Worm (Caenorhabditis elegans) whole organism, mixed stage, embryonic: ENCODE data around the gene cal-5.
A peak's percentile ranks its signal among the peaks of the same experiment; 100 is the strongest.

Experiments used
- bed-3 ChIP-seq: fragments of 200-800 bp; sonication (Bioruptor generic); optimal IDR thresholded peaks from 3 replicates; lab custom pipeline; 2018; ENCODE audit warnings: mild to moderate bottlenecking, missing genetic modification characterization, moderate library complexity, missing compliant biosample characterization
- ceh-39 ChIP-seq: fragments of 150-350 bp; optimal IDR thresholded peaks from 2 replicates; lab custom pipeline; 2014; ENCODE audit warnings: missing biosample characterization, missing genetic modification characterization
- ceh-43 ChIP-seq: fragments of 200-800 bp; sonication (Bioruptor generic); optimal IDR thresholded peaks from 2 replicates; lab custom pipeline; 2018; ENCODE audit warnings: mild to moderate bottlenecking, missing genetic modification characterization, moderate library complexity, missing compliant biosample characterization
- ceh-83 ChIP-seq: fragments of 200-800 bp; sonication (Bioruptor generic); optimal IDR thresholded peaks from 2 replicates; lab custom pipeline; 2018; ENCODE audit warnings: mild to moderate bottlenecking, missing genetic modification characterization, missing compliant biosample characterization
- ces-1 ChIP-seq: fragments of 150-350 bp; optimal IDR thresholded peaks from 2 replicates; lab custom pipeline; 2014; ENCODE audit warnings: missing biosample characterization, missing genetic modification reagents, missing genetic modification characterization
- cnd-1 ChIP-seq: fragments of 200-800 bp; sonication (Bioruptor generic); optimal IDR thresholded peaks from 2 replicates; lab custom pipeline; 2018; ENCODE audit warnings: mild to moderate bottlenecking, missing genetic modification characterization, missing compliant biosample characterization
- drap-1 ChIP-seq: fragments of 200-800 bp; sonication (Bioruptor generic); optimal IDR thresholded peaks from 3 replicates; lab custom pipeline; 2018; ENCODE audit warnings: mild to moderate bottlenecking, missing genetic modification characterization, missing compliant biosample characterization
- elt-1 ChIP-seq: sonication (generic microtip); optimal IDR thresholded peaks from 2 replicates; lab custom pipeline; 2017; ENCODE audit warnings: missing genetic modification characterization, mild to moderate bottlenecking, missing compliant biosample characterization, antibody characterized with exemption, moderate library complexity, borderline replicate concordance; ENCODE audit not compliant: insufficient read depth
- flh-1 ChIP-seq: fragments of 200-800 bp; sonication (Bioruptor generic); optimal IDR thresholded peaks from 2 replicates; lab custom pipeline; 2018; ENCODE audit warnings: mild to moderate bottlenecking, missing genetic modification characterization, moderate library complexity, missing compliant biosample characterization
- ham-2 ChIP-seq: fragments of 200-800 bp; sonication (Bioruptor generic); optimal IDR thresholded peaks from 2 replicates; lab custom pipeline; 2018; ENCODE audit warnings: mild to moderate bottlenecking, missing genetic modification characterization, missing compliant biosample characterization
- hlh-1 ChIP-seq: fragments of 150-350 bp; optimal IDR thresholded peaks from 2 replicates; lab custom pipeline; 2014; ENCODE audit warnings: missing biosample characterization, missing genetic modification reagents, missing genetic modification characterization
- lin-13 ChIP-seq: fragments of 150-350 bp; optimal IDR thresholded peaks from 2 replicates; lab custom pipeline; 2014; ENCODE audit warnings: missing biosample characterization, missing genetic modification characterization
- mab-5 ChIP-seq: fragments of 150-350 bp; optimal IDR thresholded peaks from 2 replicates; lab custom pipeline; 2014; ENCODE audit warnings: missing biosample characterization, missing genetic modification characterization
- mep-1 ChIP-seq: fragments of 150-350 bp; optimal IDR thresholded peaks from 2 replicates; lab custom pipeline; 2017; ENCODE audit warnings: missing biosample characterization, missing genetic modification reagents, missing genetic modification characterization, inconsistent platforms
- mls-2 ChIP-seq: sonication (generic microtip); optimal IDR thresholded peaks from 2 replicates; lab custom pipeline; 2016; ENCODE audit warnings: mild to moderate bottlenecking, missing genetic modification characterization, moderate library complexity, missing compliant biosample characterization
- nhr-12 ChIP-seq: fragments of 150-350 bp; optimal IDR thresholded peaks from 2 replicates; lab custom pipeline; 2014; ENCODE audit warnings: missing biosample characterization, missing genetic modification characterization
- nhr-2 ChIP-seq: fragments of 150-350 bp; optimal IDR thresholded peaks from 2 replicates; lab custom pipeline; 2014; ENCODE audit warnings: missing biosample characterization, missing genetic modification characterization
- nhr-237 ChIP-seq: fragments of 150-350 bp; optimal IDR thresholded peaks from 2 replicates; lab custom pipeline; 2014; ENCODE audit warnings: missing biosample characterization, missing genetic modification characterization
- nhr-28 ChIP-seq: fragments of 150-350 bp; optimal IDR thresholded peaks from 2 replicates; lab custom pipeline; 2014; ENCODE audit warnings: missing biosample characterization, missing genetic modification characterization
- nhr-76 ChIP-seq: sonication (generic microtip); optimal IDR thresholded peaks from 2 replicates; lab custom pipeline; 2017; ENCODE audit warnings: missing biosample characterization, missing genetic modification characterization
- pha-4 ChIP-seq: fragments of 150-350 bp; optimal IDR thresholded peaks from 2 replicates; lab custom pipeline; 2018; ENCODE audit warnings: missing biosample characterization, missing genetic modification reagents, missing genetic modification characterization
- sem-2 ChIP-seq: fragments of 200-800 bp; sonication (Bioruptor generic); optimal IDR thresholded peaks from 2 replicates; lab custom pipeline; 2018; ENCODE audit warnings: mild to moderate bottlenecking, missing genetic modification characterization, missing compliant biosample characterization
- snpc-4 ChIP-seq: fragments of 150-350 bp; optimal IDR thresholded peaks from 2 replicates; lab custom pipeline; 2014; ENCODE audit warnings: missing biosample characterization, missing genetic modification characterization
- sptf-1 ChIP-seq: sonication (generic microtip); optimal IDR thresholded peaks from 2 replicates; lab custom pipeline; 2017; ENCODE audit warnings: mild to moderate bottlenecking, missing genetic modification characterization, moderate library complexity, missing compliant biosample characterization
- tbx-8 ChIP-seq: fragments of 200-800 bp; sonication (Bioruptor generic); optimal IDR thresholded peaks from 2 replicates; lab custom pipeline; 2018; ENCODE audit warnings: mild to moderate bottlenecking, missing genetic modification characterization, moderate library complexity, missing compliant biosample characterization
- unc-39 ChIP-seq: fragments of 150-350 bp; optimal IDR thresholded peaks from 2 replicates; lab custom pipeline; 2014; ENCODE audit warnings: missing biosample characterization, missing genetic modification characterization
- unc-62 ChIP-seq: fragments of 150-350 bp; optimal IDR thresholded peaks from 2 replicates; lab custom pipeline; 2014; ENCODE audit warnings: missing biosample characterization, missing genetic modification reagents, missing genetic modification characterization
- zip-8 ChIP-seq: fragments of 150-350 bp; optimal IDR thresholded peaks from 2 replicates; lab custom pipeline; 2014; ENCODE audit warnings: missing biosample characterization, missing genetic modification characterization
- ztf-11 ChIP-seq: fragments of 150-350 bp; optimal IDR thresholded peaks from 2 replicates; lab custom pipeline; 2014; ENCODE audit warnings: missing biosample characterization, missing genetic modification characterization

cal-5 gene

DNA sequence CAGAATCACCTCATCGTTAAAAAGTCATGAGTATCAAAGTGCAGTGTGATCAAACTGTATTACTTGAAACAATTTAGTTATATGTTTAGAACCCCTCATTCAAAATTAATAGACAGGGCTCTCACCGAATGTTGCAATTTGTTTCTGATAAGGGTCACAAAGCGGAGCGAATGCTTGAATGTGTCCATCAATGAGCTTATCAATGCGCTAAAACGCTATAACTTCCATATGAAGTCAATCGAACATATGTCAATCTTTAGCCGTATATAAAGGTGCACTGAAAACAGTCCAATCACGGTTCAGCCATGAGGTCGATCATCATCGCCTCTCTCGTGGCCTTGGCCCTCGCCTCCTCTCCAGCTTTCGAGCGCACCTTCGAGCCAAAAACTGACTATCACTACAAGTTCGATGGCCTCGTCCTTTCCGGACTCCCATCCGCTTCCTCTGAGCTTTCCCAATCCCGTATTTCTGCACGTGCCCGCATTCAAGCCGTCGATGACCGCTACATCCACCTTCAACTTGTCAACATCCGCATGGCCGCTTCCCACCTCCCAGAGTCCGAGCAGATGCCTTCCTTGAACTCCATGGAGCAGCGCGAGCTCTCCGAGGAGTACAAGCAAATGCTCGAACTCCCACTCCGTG, 23.1 kb upstream of the cal-5 start, which contains the start of gene vit-2:
Gene vit-2, plus strand, starts transcription at position 305 of the 642 bp plus-strand sequence.
- TF ChIP-seq unc-62 (GFP tag; lab: Kevin White, UChicago) (no peak), nhr-28 (no peak), ceh-83 (GFP tag; lab: Kevin White, UChicago) (no peak), pha-4 (no peak), nhr-76 (tag; lab: Kevin White, UChicago) (no peak), lin-13 (no peak), bed-3 (GFP tag; lab: Kevin White, UChicago) (no peak), ceh-39 (no peak)

DNA sequence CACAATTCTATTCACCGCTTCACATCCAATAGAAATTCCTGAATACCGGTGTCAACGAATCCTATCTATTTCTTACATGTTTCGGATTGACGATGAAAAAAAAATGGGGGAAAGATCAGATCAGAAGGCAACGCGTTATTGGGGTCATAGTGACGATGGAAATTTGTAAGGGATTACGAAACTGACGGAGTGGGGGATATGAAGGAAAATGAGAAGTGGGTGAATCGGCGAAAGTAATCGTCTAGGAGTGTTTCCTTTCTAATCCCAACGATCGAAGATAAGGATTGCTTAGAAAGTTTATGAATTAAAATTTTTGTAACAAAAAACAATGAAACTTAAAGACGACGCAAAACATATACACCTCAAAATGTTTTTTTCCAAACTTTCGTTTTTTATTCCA, 21.2 kb upstream of the cal-5 start:
- peak; percentile 21 for TF ChIP-seq elt-1 (tag; lab: Kevin White, UChicago)
- TF ChIP-seq lin-13: no peak
- no peak for TF ChIP-seq hlh-1 (tag; lab: Kevin White, UChicago)
- TF ChIP-seq, all 35 proteins: peak for 1

DNA sequence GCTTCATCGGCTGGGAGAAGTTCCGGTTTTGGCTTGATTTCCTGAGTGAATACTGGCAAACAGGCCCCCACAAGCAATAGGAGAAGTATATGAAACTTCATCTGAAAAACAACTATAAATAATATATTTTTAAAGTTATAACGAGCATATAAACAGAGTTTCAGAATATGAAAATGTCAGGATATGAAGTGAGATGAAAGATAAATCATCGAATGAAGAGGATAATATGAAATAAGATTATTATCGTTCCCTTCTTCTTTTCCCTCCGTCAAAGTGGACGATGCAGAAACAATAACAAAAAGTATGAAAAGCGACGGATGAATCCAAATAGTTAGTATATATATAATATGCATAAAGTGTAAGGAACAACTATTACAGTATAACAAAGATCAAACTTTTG, 19.2 kb upstream of the cal-5 start, which contains the start of gene acn-1:
Gene acn-1, minus strand, starts transcription at position 101 of the 400 bp plus-strand sequence.
- TF ChIP-seq ham-2 (GFP tag; lab: Kevin White, UChicago) (no peak), nhr-2 (tag; lab: Kevin White, UChicago) (no peak), elt-1 (tag; lab: Kevin White, UChicago) (no peak), ceh-39 (no peak), bed-3 (GFP tag; lab: Kevin White, UChicago) (no peak), ceh-83 (GFP tag; lab: Kevin White, UChicago) (no peak), flh-1 (GFP tag; lab: Kevin White, UChicago) (no peak), drap-1 (GFP tag; lab: Kevin White, UChicago) (no peak), cnd-1 (no peak), mab-5 (tag; lab: Kevin White, UChicago) (no peak), nhr-28 (no peak), ces-1 (no peak), pha-4 (no peak), nhr-237 (tag; lab: Kevin White, UChicago) (no peak), sptf-1 (tag; lab: Kevin White, UChicago) (no peak), nhr-12 (no peak)

DNA sequence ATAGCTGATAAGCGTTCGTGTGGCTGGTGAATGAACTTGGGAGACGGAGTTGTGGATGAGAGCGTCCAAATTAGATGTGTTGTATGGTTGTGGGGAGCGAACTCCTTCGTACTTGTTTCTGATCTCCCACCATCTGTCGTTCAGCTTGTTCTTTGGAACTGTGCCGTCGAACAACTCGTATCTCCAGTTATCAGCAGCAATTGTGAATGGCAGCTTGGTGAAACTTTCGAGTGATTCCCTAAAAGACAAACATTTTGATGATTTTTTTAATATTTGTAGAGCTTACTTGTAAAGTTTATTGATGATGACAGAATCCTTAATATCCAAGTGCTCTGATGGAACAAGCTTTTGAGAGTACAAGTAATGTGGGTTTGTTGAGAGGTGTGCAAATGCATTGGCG, 16.2 kb upstream of the cal-5 start:
- no peak for TF ChIP-seq ceh-83 (GFP tag; lab: Kevin White, UChicago)
- TF ChIP-seq pha-4: no peak
- no peak for TF ChIP-seq ceh-43 (GFP tag; lab: Kevin White, UChicago)
- no peak for TF ChIP-seq nhr-28
- TF ChIP-seq snpc-4 (tag; lab: Kevin White, UChicago): no peak
- no peak for TF ChIP-seq cnd-1
- no peak for TF ChIP-seq tbx-8
- TF ChIP-seq sem-2: no peak

DNA sequence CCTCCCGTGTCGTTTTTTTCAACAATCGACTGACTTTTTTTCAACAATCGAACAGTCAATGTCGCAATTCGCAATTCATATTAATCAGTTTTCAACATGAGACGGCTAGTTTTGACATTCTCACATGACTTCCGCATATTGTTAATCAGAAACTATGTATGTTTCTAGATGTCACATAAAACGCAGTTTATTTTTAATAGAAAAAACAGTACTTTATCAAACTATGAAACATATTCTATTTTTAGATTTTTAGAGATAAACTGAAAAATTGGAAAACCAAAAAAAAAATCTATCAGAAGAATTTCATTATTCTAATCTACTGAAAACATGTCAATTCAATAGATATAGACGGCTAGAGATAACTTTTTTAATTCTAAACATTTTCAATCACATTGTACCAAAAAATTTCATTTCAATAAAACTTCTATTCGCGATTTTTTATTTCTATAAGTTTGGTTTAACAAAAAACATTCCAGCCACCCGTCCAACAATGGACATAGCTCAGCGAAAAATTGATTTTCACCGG, 9.7 kb upstream of the cal-5 start, which contains the start of gene pnk-4:
Gene pnk-4, plus strand, starts transcription at position 476 of the 526 bp plus-strand sequence.
- TF ChIP-seq lin-13: no peak
- TF ChIP-seq nhr-12: no peak
- no peak for TF ChIP-seq nhr-76 (tag; lab: Kevin White, UChicago)
- TF ChIP-seq sem-2: no peak
- TF ChIP-seq sptf-1 (tag; lab: Kevin White, UChicago): no peak
- no peak for TF ChIP-seq hlh-1 (tag; lab: Kevin White, UChicago)
- TF ChIP-seq ceh-39: no peak
- TF ChIP-seq zip-8 (tag; lab: Kevin White, UChicago): no peak
- no peak for TF ChIP-seq unc-39 (tag; lab: Kevin White, UChicago)
- TF ChIP-seq ces-1: no peak
- TF ChIP-seq mls-2 (tag; lab: Kevin White, UChicago): no peak
- TF ChIP-seq cnd-1: no peak
- no peak for TF ChIP-seq ztf-11 (tag; lab: Kevin White, UChicago)
- TF ChIP-seq unc-62 (GFP tag; lab: Kevin White, UChicago): no peak
- TF ChIP-seq pha-4: no peak

DNA sequence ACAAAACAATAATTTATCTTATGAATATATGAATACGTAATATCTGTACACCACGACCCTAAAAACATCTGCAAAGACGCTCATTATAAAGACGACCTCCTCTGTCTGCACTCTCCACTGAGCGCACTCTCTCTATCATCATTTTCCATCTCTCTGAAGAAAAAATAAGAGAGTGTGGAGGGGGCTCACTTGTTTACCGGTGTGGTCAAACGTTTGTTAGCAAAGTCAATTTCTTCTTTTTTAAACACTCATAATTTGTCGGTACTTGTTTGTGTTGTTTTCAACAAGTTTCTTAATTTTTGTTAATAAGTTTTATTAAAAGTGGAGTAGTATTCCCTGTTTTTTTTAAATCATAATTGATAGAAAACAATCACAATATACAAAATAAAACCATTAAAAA, 8.5 kb upstream of the cal-5 start:
- TF ChIP-seq ces-1: no peak
- TF ChIP-seq mep-1: peak; percentile 14
